Worm (Caenorhabditis elegans): ENCODE measurements around the gene Y75B7AR.1.

ce11 chrV:1438832-1439231, 46.0 kb upstream of the Y75B7AR.1 start, which contains the start of gene R09B5.11:
- TF ChIP-seq tbx-11 (GFP tag; IDR thresholded peaks at IDR 0.05) = no peak
- no peak for TF ChIP-seq pes-1 (GFP tag; IDR thresholded peaks at IDR 0.05)
- TF ChIP-seq ama-1 (optimal IDR thresholded peaks at IDR 0.05) = no peak
- TF ChIP-seq ceh-13 (GFP tag; optimal IDR thresholded peaks at IDR 0.05) = no peak
- TF ChIP-seq ets-7 (tag; optimal IDR thresholded peaks at IDR 0.05) = no peak
- no peak for TF ChIP-seq hmg-4 (GFP tag; optimal IDR thresholded peaks at IDR 0.05)
- no peak for TF ChIP-seq F13C5.2 (tag; optimal IDR thresholded peaks at IDR 0.05)
